Worm (Caenorhabditis elegans): Measurements from ENCODE around the gene C04G2.10.

C04G2.10 gene

ce11 chrIV:10115142-10115541 is at the start of gene C04G2.10:
TSS of gene C04G2.10 (plus strand) at chrIV:10115442.
- TF ChIP-seq ceh-63 (GFP tag; optimal IDR thresholded peaks at IDR 0.05) (no peak), blmp-1 (tag; optimal IDR thresholded peaks at IDR 0.05) (no peak), C16A3.4 (tag; optimal IDR thresholded peaks at IDR 0.05) (no peak), zip-4 (GFP tag; optimal IDR thresholded peaks at IDR 0.05) (no peak), skn-1 (tag; optimal IDR thresholded peaks at IDR 0.05) (no peak), vab-15 (tag; optimal IDR thresholded peaks at IDR 0.05) (no peak), elt-3 (tag; optimal IDR thresholded peaks at IDR 0.05) (no peak)

- TF ChIP-seq elt-2 (tag; optimal IDR thresholded peaks at IDR 0.05) (peak; percentile 22), ceh-82 (tag; optimal IDR thresholded peaks at IDR 0.05) (no peak)
These were observed 48.8 kb upstream of the C04G2.10 start for ce11 chrIV:10066456-10066855.

ce11 chrIV:10067541-10067940 is 47.7 kb upstream of the C04G2.10 start, which contains the start of gene cwn-2:
TSS of gene cwn-2 (plus strand) at chrIV:10067816.
- TF ChIP-seq nhr-76 (tag; optimal IDR thresholded peaks at IDR 0.05) (no peak), efl-1 (optimal IDR thresholded peaks at IDR 0.05) (no peak), efl-1 (GFP tag; optimal IDR thresholded peaks at IDR 0.05 in 1 of 2) (peak in 1 of 2 experiments; percentile 91), fkh-10 (GFP tag; optimal IDR thresholded peaks at IDR 0.05) (peak; percentile 86)

- TF ChIP-seq nhr-19 (GFP tag; conservative IDR thresholded peaks at IDR 0.05) (no peak), egl-27 (tag; optimal IDR thresholded peaks at IDR 0.05) (no peak), ceh-63 (GFP tag; optimal IDR thresholded peaks at IDR 0.05) (no peak), unc-86 (tag; optimal IDR thresholded peaks at IDR 0.05) (no peak), dpl-1 (GFP tag; optimal IDR thresholded peaks at IDR 0.05) (no peak), sup-37 (GFP tag; optimal IDR thresholded peaks at IDR 0.05) (no peak), alr-1 (tag; optimal IDR thresholded peaks at IDR 0.05; ENCODE audit: borderline replicate concordance) (no peak), lir-3 (tag; optimal IDR thresholded peaks at IDR 0.05; ENCODE audit: poor library complexity) (no peak)
These were observed 47.0 kb upstream of the C04G2.10 start for ce11 chrIV:10068266-10068665.

ce11 chrIV:10072527-10072926 is 42.7 kb upstream of the C04G2.10 start, which contains the start of gene W01B6.3:
TSS of gene W01B6.3 (minus strand) at chrIV:10072627.
- TF ChIP-seq isw-1 (GFP tag; IDR thresholded peaks at IDR 0.05) (no peak), ceh-90 (tag; optimal IDR thresholded peaks at IDR 0.05) (no peak), unc-98 (GFP tag; IDR thresholded peaks at IDR 0.05) (no peak), alr-1 (tag; optimal IDR thresholded peaks at IDR 0.05; ENCODE audit: borderline replicate concordance) (no peak), hlh-4 (tag; optimal IDR thresholded peaks at IDR 0.05) (no peak), hlh-17 (GFP tag; optimal IDR thresholded peaks at IDR 0.05; ENCODE audit: borderline replicate concordance) (no peak), sup-37 (GFP tag; optimal IDR thresholded peaks at IDR 0.05) (no peak), nhr-77 (tag; optimal IDR thresholded peaks at IDR 0.05) (no peak), grh-1 (GFP tag; IDR thresholded peaks at IDR 0.05) (no peak), unc-30 (tag; optimal IDR thresholded peaks at IDR 0.05) (no peak), tlp-1 (tag; optimal IDR thresholded peaks at IDR 0.05) (no peak), egl-13 (tag; optimal IDR thresholded peaks at IDR 0.05) (no peak), nhr-84 (tag; optimal IDR thresholded peaks at IDR 0.05) (no peak)

- TF ChIP-seq lin-35 (GFP tag; optimal IDR thresholded peaks at IDR 0.05), result no peak
- no peak for TF ChIP-seq aha-1 (tag; optimal IDR thresholded peaks at IDR 0.05)
- no peak for TF ChIP-seq C16A3.4 (tag; optimal IDR thresholded peaks at IDR 0.05)
- no peak for TF ChIP-seq nhr-12 (tag; optimal IDR thresholded peaks at IDR 0.05)
- no peak for TF ChIP-seq skn-1 (tag; optimal IDR thresholded peaks at IDR 0.05)
- no peak for TF ChIP-seq zag-1 (tag; optimal IDR thresholded peaks at IDR 0.05)
- no peak for TF ChIP-seq lsy-2 (tag; optimal IDR thresholded peaks at IDR 0.05)
- TF ChIP-seq nhr-19 (GFP tag; conservative IDR thresholded peaks at IDR 0.05), result no peak
- TF ChIP-seq ceh-63 (GFP tag; optimal IDR thresholded peaks at IDR 0.05), result no peak
- no peak for TF ChIP-seq sup-37 (GFP tag; optimal IDR thresholded peaks at IDR 0.05)
- TF ChIP-seq nhr-76 (tag; optimal IDR thresholded peaks at IDR 0.05), result no peak
- no peak for TF ChIP-seq alr-1 (tag; optimal IDR thresholded peaks at IDR 0.05; ENCODE audit: borderline replicate concordance)
- no peak for TF ChIP-seq unc-62 (GFP tag; optimal IDR thresholded peaks at IDR 0.05)
- no peak for TF ChIP-seq ceh-90 (tag; optimal IDR thresholded peaks at IDR 0.05)
- no peak for TF ChIP-seq elt-3 (tag; optimal IDR thresholded peaks at IDR 0.05)
- no peak for TF ChIP-seq fos-1 (tag; optimal IDR thresholded peaks at IDR 0.05)
- TF ChIP-seq lin-15B (tag; optimal IDR thresholded peaks at IDR 0.05), result no peak
These were observed 40.2 kb upstream of the C04G2.10 start, which contains the start of the genes ttbk-4 and W01B6.4 for ce11 chrIV:10075034-10075510. TSS of gene ttbk-4 (minus strand) at chrIV:10075134. TSS of gene W01B6.4 (plus strand) at chrIV:10075460.
